Worm (Caenorhabditis elegans): ENCODE data around the gene tbx-31.

DNA sequence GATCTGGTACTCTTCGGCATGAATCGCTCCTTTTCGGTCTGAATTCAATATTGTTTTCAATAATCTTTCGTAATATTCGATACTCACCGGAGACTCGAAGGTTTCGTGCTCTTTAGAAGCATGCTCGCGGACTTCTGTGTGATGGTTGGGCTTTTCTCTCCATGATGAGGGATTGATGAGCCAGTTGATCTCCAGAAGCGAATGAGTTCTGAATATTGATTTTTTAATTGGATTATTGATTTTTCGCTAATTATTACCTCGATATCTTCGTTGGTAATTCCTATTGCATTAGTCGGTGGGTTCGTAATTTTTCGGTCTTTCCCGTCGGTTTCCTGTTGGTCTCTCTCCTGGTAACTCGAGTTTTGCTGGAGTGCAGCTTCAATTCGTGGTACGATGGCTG lies 6.9 kb downstream of the tbx-31 start:
- TF ChIP-seq T22C8.4 (GFP tag; IDR thresholded peaks at IDR 0.05) (no peak), ztf-29 (GFP tag; IDR thresholded peaks at IDR 0.05) (no peak), tab-1 (GFP tag; IDR thresholded peaks at IDR 0.05) (no peak), cog-1 (tag; optimal IDR thresholded peaks at IDR 0.05) (no peak), med-1 (GFP tag; optimal IDR thresholded peaks at IDR 0.05; ENCODE audit: insufficient read depth) (no peak), ztf-23 (GFP tag; IDR thresholded peaks at IDR 0.05) (no peak), klf-2 (GFP tag; conservative IDR thresholded peaks at IDR 0.05) (no peak)
